Fruit fly (Drosophila melanogaster) whole organism, embryonic: ENCODE results near the gene PIP82.

ENCODE experiments used
- ATbp ChIP-seq: fragments of 200-800 bp; sonication (Bioruptor generic); optimal IDR thresholded peaks from 2 replicates; lab custom pipeline; 2017; ENCODE audit warnings: missing biosample characterization, mild to moderate bottlenecking, missing genetic modification characterization, missing genetic modification reagents
- Aef1 ChIP-seq: fragments of 200-800 bp; sonication (Bioruptor generic); IDR thresholded peaks from 3 replicates; pipeline ENCODE4 v1.3.6; 2022; ENCODE audit warnings: missing biosample characterization, missing genetic modification characterization
- CG10543 ChIP-seq: fragments of 200-800 bp; sonication (Bioruptor generic); optimal IDR thresholded peaks from 3 replicates; lab custom pipeline; 2017; ENCODE audit warnings: missing biosample characterization, mild to moderate bottlenecking, missing genetic modification characterization, moderate library complexity
- CG12744 ChIP-seq: fragments of 200-800 bp; sonication (Bioruptor generic); optimal IDR thresholded peaks from 2 replicates; lab custom pipeline; 2016; ENCODE audit warnings: missing biosample characterization, missing genetic modification characterization
- CG18011 ChIP-seq: fragments of 200-800 bp; sonication (Bioruptor generic); optimal IDR thresholded peaks from 2 replicates; lab custom pipeline; 2017; ENCODE audit warnings: missing biosample characterization, missing genetic modification characterization, mild to moderate bottlenecking, moderate library complexity, missing genotype
- CG18262 ChIP-seq: fragments of 200-800 bp; optimal IDR thresholded peaks from 3 replicates; lab custom pipeline; 2019; ENCODE audit warnings: missing biosample characterization, mild to moderate bottlenecking, missing genetic modification characterization, moderate library complexity
- CG6254 ChIP-seq: fragments of 200-800 bp; sonication (Bioruptor generic); optimal IDR thresholded peaks from 3 replicates; lab custom pipeline; 2017; ENCODE audit warnings: mild to moderate bottlenecking, missing biosample characterization, missing genetic modification reagents, missing genetic modification characterization
- CG6854 ChIP-seq: fragments of 200-800 bp; sonication (Bioruptor generic); optimal IDR thresholded peaks from 3 replicates; lab custom pipeline; 2017; ENCODE audit warnings: missing biosample characterization, mild to moderate bottlenecking, missing genetic modification characterization
- CG7745 ChIP-seq: fragments of 200-800 bp; sonication (Bioruptor generic); optimal IDR thresholded peaks from 2 replicates; lab custom pipeline; 2018; ENCODE audit warnings: missing biosample characterization, mild to moderate bottlenecking, missing genetic modification characterization, moderate library complexity
- CG8924 ChIP-seq: fragments of 200-800 bp; optimal IDR thresholded peaks from 3 replicates; lab custom pipeline; 2019; ENCODE audit warnings: missing biosample characterization, mild to moderate bottlenecking, missing genetic modification characterization, moderate library complexity
- CG8944 ChIP-seq: fragments of 200-800 bp; sonication (Bioruptor generic); optimal IDR thresholded peaks from 3 replicates; lab custom pipeline; 2016; ENCODE audit warnings: missing biosample characterization, missing genetic modification characterization
- CG9797 ChIP-seq: fragments of 200-800 bp; sonication (Bioruptor generic); optimal IDR thresholded peaks from 3 replicates; lab custom pipeline; 2018; ENCODE audit warnings: missing biosample characterization, mild to moderate bottlenecking, missing genetic modification characterization
- D ChIP-seq, 2 experiments: fragments of 200-800 bp in 1 of 2; fragments of >200 bp in 1 of 2; sonication (Bioruptor generic) in 1 of 2; optimal IDR thresholded peaks; 2 replicates in 1 of 2; 3 replicates in 1 of 2; lab custom pipeline; 2017; ENCODE audit warnings: mild to moderate bottlenecking in 1 of 2, missing biosample characterization in 1 of 2, missing genetic modification characterization in 1 of 2, missing genetic modification reagents in 1 of 2
- Dref ChIP-seq: fragments of 200-800 bp; sonication (Bioruptor generic); IDR thresholded peaks from 2 replicates; pipeline ENCODE4 v1.3.6; 2022; ENCODE audit warnings: missing biosample characterization, missing genetic modification characterization
- E2f2 ChIP-seq: fragments of 200-800 bp; sonication (Bioruptor generic); IDR thresholded peaks from 2 replicates; pipeline ENCODE4 v1.3.6; 2022; ENCODE audit warnings: missing biosample characterization, missing genetic modification characterization
- Fer2 ChIP-seq: fragments of 200-800 bp; sonication (Bioruptor generic); optimal IDR thresholded peaks from 2 replicates; lab custom pipeline; 2018; ENCODE audit warnings: missing biosample characterization, mild to moderate bottlenecking, missing genetic modification characterization, moderate library complexity
- Hey ChIP-seq: fragments of 200-800 bp; sonication (Bioruptor generic); optimal IDR thresholded peaks from 3 replicates; lab custom pipeline; 2018; ENCODE audit warnings: missing biosample characterization, mild to moderate bottlenecking, missing genetic modification characterization
- Lpt ChIP-seq: fragments of >200 bp; optimal IDR thresholded peaks from 2 replicates; lab custom pipeline; 2018; ENCODE audit warnings: missing biosample characterization, missing genetic modification characterization
- MESR4 ChIP-seq: fragments of 200-800 bp; sonication (Bioruptor generic); optimal IDR thresholded peaks from 2 replicates; lab custom pipeline; 2018; ENCODE audit warnings: missing biosample characterization, mild to moderate bottlenecking, missing genetic modification characterization, moderate library complexity
- Med ChIP-seq: fragments of 200-800 bp; sonication (Bioruptor generic); peaks from one replicate; lab custom pipeline; 2016; ENCODE audit warnings: missing biosample characterization, missing genetic modification characterization, mild to moderate bottlenecking, inconsistent platforms, moderate library complexity
- Mrtf ChIP-seq: fragments of 200-800 bp; sonication (Bioruptor generic); IDR thresholded peaks from 3 replicates; pipeline ENCODE4 v1.3.6; 2022; ENCODE audit warnings: missing biosample characterization, missing genetic modification characterization
- Myb ChIP-seq: fragments of 200-800 bp; sonication (Bioruptor generic); optimal IDR thresholded peaks from 2 replicates; lab custom pipeline; 2016; ENCODE audit warnings: missing biosample characterization, missing genetic modification characterization
- NFAT ChIP-seq: fragments of 200-800 bp; sonication (Bioruptor generic); IDR thresholded peaks from 2 replicates; pipeline ENCODE4 v1.3.6; 2022; ENCODE audit warnings: missing biosample characterization, missing genetic modification characterization
- Ptx1 ChIP-seq: fragments of 200-800 bp; sonication (Bioruptor generic); IDR thresholded peaks from 2 replicates; pipeline ENCODE4 v1.3.6; 2022; ENCODE audit warnings: missing biosample characterization, missing genetic modification characterization
- amos ChIP-seq: fragments of 200-800 bp; sonication (Bioruptor generic); IDR thresholded peaks from 2 replicates; pipeline ENCODE4 v1.3.6; 2022; ENCODE audit warnings: missing biosample characterization, missing genetic modification characterization; ENCODE audit not compliant: partially characterized antibody
- ara ChIP-seq: fragments of 200-800 bp; sonication (Bioruptor generic); IDR thresholded peaks from 2 replicates; pipeline ENCODE4 v1.3.6; 2022; ENCODE audit warnings: missing biosample characterization, missing genetic modification characterization
- bab2 ChIP-seq: fragments of 200-800 bp; sonication (Bioruptor generic); optimal IDR thresholded peaks from 2 replicates; lab custom pipeline; 2016; ENCODE audit warnings: missing biosample characterization, missing genetic modification characterization
- chinmo ChIP-seq: fragments of 200-800 bp; sonication (Bioruptor generic); IDR thresholded peaks from 4 replicates; pipeline ENCODE4 v1.3.6; 2022; ENCODE audit warnings: missing biosample characterization, missing genetic modification characterization; ENCODE audit not compliant: partially characterized antibody
- cwo ChIP-seq: fragments of 200-800 bp; sonication (Bioruptor generic); optimal IDR thresholded peaks from 3 replicates; lab custom pipeline; 2017; ENCODE audit warnings: missing biosample characterization, missing genetic modification characterization, mild to moderate bottlenecking, moderate library complexity, missing genetic modification reagents
- disco-r ChIP-seq: fragments of 200-800 bp; sonication (Bioruptor generic); optimal IDR thresholded peaks from 2 replicates; lab custom pipeline; 2016; ENCODE audit warnings: missing biosample characterization, missing genetic modification characterization
- emc ChIP-seq: fragments of 200-800 bp; sonication (Bioruptor generic); optimal IDR thresholded peaks from 2 replicates; lab custom pipeline; 2016; ENCODE audit warnings: missing biosample characterization, missing genetic modification characterization
- gsb-n ChIP-seq: fragments of 200-800 bp; sonication (Bioruptor generic); optimal IDR thresholded peaks from 3 replicates; lab custom pipeline; 2018; ENCODE audit warnings: missing biosample characterization, mild to moderate bottlenecking, missing genetic modification characterization
- hb ChIP-seq: fragments of 200-800 bp; sonication (Bioruptor generic); IDR thresholded peaks from 3 replicates; pipeline ENCODE4 v1.3.6; 2022; ENCODE audit warnings: missing biosample characterization, missing genetic modification characterization; ENCODE audit not compliant: partially characterized antibody
- her ChIP-seq: fragments of 200-800 bp; sonication (Bioruptor generic); optimal IDR thresholded peaks from 2 replicates; lab custom pipeline; 2016; ENCODE audit warnings: missing biosample characterization, missing genetic modification characterization
- kni ChIP-seq: fragments of 200-800 bp; sonication (Bioruptor generic); optimal IDR thresholded peaks from 3 replicates; lab custom pipeline; 2017; ENCODE audit warnings: mild to moderate bottlenecking, missing biosample characterization, missing genetic modification reagents, missing genetic modification characterization
- lbe ChIP-seq: fragments of 200-800 bp; sonication (Bioruptor generic); optimal IDR thresholded peaks from 2 replicates; lab custom pipeline; 2016; ENCODE audit warnings: missing biosample characterization, mild to moderate bottlenecking, missing genetic modification characterization
- lola ChIP-seq, 3 experiments: fragments of >200 bp in 2 of 3; fragments of 200-800 bp in 1 of 3; sonication (Bioruptor generic) in 1 of 3; optimal IDR thresholded peaks; 2 replicates each; lab custom pipeline; 2017 to 2019; ENCODE audit warnings: missing biosample characterization in 3 of 3, missing genetic modification characterization in 3 of 3, mild to moderate bottlenecking in 1 of 3, moderate library complexity in 1 of 3
- lov ChIP-seq, 2 experiments: fragments of 200-800 bp in 1 of 2; fragments of >200 bp in 1 of 2; sonication (Bioruptor generic) in 1 of 2; IDR thresholded peaks in 1 of 2; optimal IDR thresholded peaks in 1 of 2; 2 replicates in 1 of 2; 3 replicates in 1 of 2; pipeline versions ENCODE4 v1.3.6 to Lab custom; 2017 to 2022; ENCODE audit warnings: missing biosample characterization in 1 of 2, missing genetic modification characterization in 1 of 2
- nerfin-1 ChIP-seq: fragments of 200-800 bp; sonication (Bioruptor generic); optimal IDR thresholded peaks from 3 replicates; lab custom pipeline; 2019; ENCODE audit warnings: missing biosample characterization, mild to moderate bottlenecking, missing genetic modification characterization, moderate library complexity
- phol ChIP-seq: fragments of 200-800 bp; sonication (Bioruptor generic); optimal IDR thresholded peaks from 3 replicates; lab custom pipeline; 2018; ENCODE audit warnings: missing biosample characterization, mild to moderate bottlenecking, missing genetic modification characterization, moderate library complexity
- prd ChIP-seq, 3 experiments: fragments of >200 bp in 2 of 3; fragments of 200-800 bp in 1 of 3; sonication (Bioruptor generic) in 1 of 3; optimal IDR thresholded peaks in 2 of 3; IDR thresholded peaks in 1 of 3; 2 replicates in 2 of 3; 3 replicates in 1 of 3; pipeline versions ENCODE4 v1.3.6 to Lab custom; 2017 to 2022; ENCODE audit warnings: missing biosample characterization in 1 of 3, missing genetic modification characterization in 1 of 3
- psq ChIP-seq: fragments of 200-800 bp; sonication (Bioruptor generic); optimal IDR thresholded peaks from 2 replicates; lab custom pipeline; 2017; ENCODE audit warnings: missing biosample characterization, missing genetic modification characterization
- shn ChIP-seq: fragments of 200-800 bp; sonication (Bioruptor generic); optimal IDR thresholded peaks from 3 replicates; lab custom pipeline; 2016; ENCODE audit warnings: missing biosample characterization, missing genetic modification characterization
- sna ChIP-seq: fragments of 200-800 bp; sonication (Bioruptor generic); IDR thresholded peaks from 2 replicates; pipeline ENCODE4 v1.3.6; 2022; ENCODE audit warnings: missing biosample characterization, missing genetic modification characterization; ENCODE audit not compliant: partially characterized antibody
- sr ChIP-seq: fragments of 200-800 bp; sonication (Bioruptor generic); IDR thresholded peaks from 3 replicates; pipeline ENCODE4 v1.3.6; 2022; ENCODE audit warnings: missing biosample characterization, missing genetic modification characterization
- stwl ChIP-seq: fragments of 200-800 bp; sonication (Bioruptor generic); optimal IDR thresholded peaks from 3 replicates; lab custom pipeline; 2018; ENCODE audit warnings: missing biosample characterization, mild to moderate bottlenecking, missing genetic modification characterization, moderate library complexity
- ttk ChIP-seq: fragments of 200-800 bp; sonication (Bioruptor generic); IDR thresholded peaks from 2 replicates; pipeline ENCODE4 v2.1.2; 2022; ENCODE audit warnings: missing biosample characterization, missing genetic modification characterization
- wek ChIP-seq: fragments of 200-800 bp; sonication (Bioruptor generic); optimal IDR thresholded peaks from 3 replicates; lab custom pipeline; 2018; ENCODE audit warnings: missing biosample characterization, mild to moderate bottlenecking, missing genetic modification characterization, moderate library complexity

The PIP82 gene

dm6 chrX:8558762-8559172, 29.3 kb upstream of the PIP82 start, which contains the start of gene IntS4 (continued):
- peak; percentile 0 for TF ChIP-seq Myb
- peak; percentile 87 for TF ChIP-seq Med
- TF ChIP-seq nerfin-1 (tag; lab: Kevin White, UChicago): peak; percentile 57
- TF ChIP-seq sna (GFP tag; lab: Robert Waterston, UW): peak; percentile 95
- TF ChIP-seq ttk (GFP tag; lab: Robert Waterston, UW): 0 out of 2 replicates have a peak, but pooled peaks have one; percentile 11
- no peak for TF ChIP-seq CG12744
- TF ChIP-seq CG18262 (tag; lab: Kevin White, UChicago): peak; percentile 64
- TF ChIP-seq Ptx1: peak; percentile 78
- TF ChIP-seq gsb-n (tag; lab: Kevin White, UChicago): peak; percentile 59
- TF ChIP-seq phol: peak; percentile 71
- TF ChIP-seq MESR4 (GFP tag; lab: Kevin White, UChicago): no peak
- TF ChIP-seq emc (GFP tag; lab: Kevin White, UChicago): no peak
- peak; percentile 1 for TF ChIP-seq CG18011 (GFP tag; lab: Kevin White, UChicago)
- TF ChIP-seq Fer2 (tag; lab: Kevin White, UChicago): peak; percentile 58
- peak in 1 of 3 experiments; percentile 57 for TF ChIP-seq lola (GFP tag; optimal IDR thresholded peaks at IDR 0.05; lab: Kevin White, UChicago)
- no peak for TF ChIP-seq Mrtf
- TF ChIP-seq psq: peak; percentile 98
- no peak for TF ChIP-seq CG6854 (GFP tag; lab: Kevin White, UChicago)
- TF ChIP-seq bab2 (GFP tag; lab: Kevin White, UChicago): peak; percentile 6
- TF ChIP-seq lov (optimal IDR thresholded peaks at IDR 0.05; lab: Kevin White, UChicago): no peak
- TF ChIP-seq lov (GFP tag; IDR thresholded peaks at IDR 0.05; lab: Robert Waterston, UW): no peak
- TF ChIP-seq chinmo (GFP tag; lab: Robert Waterston, UW): 0 out of 4 replicates have a peak, but pooled peaks have one; percentile 3
- TF ChIP-seq CG8924 (tag; lab: Kevin White, UChicago): peak; percentile 71
- TF ChIP-seq prd (optimal IDR thresholded peaks at IDR 0.05; lab: Kevin White, UChicago): no peak
- TF ChIP-seq prd (GFP tag; IDR thresholded peaks at IDR 0.05; lab: Robert Waterston, UW): peak; percentile 77
- peak; percentile 87 for TF ChIP-seq hb
- peak; percentile 82 for TF ChIP-seq CG10543
- TF ChIP-seq ara (GFP tag; lab: Robert Waterston, UW): peak; percentile 48; the same call in 1 of the 2 replicates
- no peak for TF ChIP-seq wek (GFP tag; lab: Kevin White, UChicago)
- TF ChIP-seq her: peak; percentile 21
- peak; percentile 50 for TF ChIP-seq E2f2 (GFP tag; lab: Robert Waterston, UW)
- TF ChIP-seq shn (GFP tag; lab: Kevin White, UChicago): peak; percentile 8
- peak; percentile 4 for TF ChIP-seq kni (GFP tag; lab: Kevin White, UChicago)
- peak; percentile 63 for TF ChIP-seq NFAT (GFP tag; lab: Robert Waterston, UW)
- TF ChIP-seq amos (GFP tag; lab: Robert Waterston, UW): peak; percentile 88
- peak; percentile 12 for TF ChIP-seq CG8944
- TF ChIP-seq Lpt (GFP tag; lab: Kevin White, UChicago): no peak
- peak; percentile 75 for TF ChIP-seq lbe (GFP tag; lab: Kevin White, UChicago)
- no peak for TF ChIP-seq ATbp (GFP tag; lab: Kevin White, UChicago)
- no peak for TF ChIP-seq Hey (tag; lab: Kevin White, UChicago)
- TF ChIP-seq Aef1 (GFP tag; lab: Robert Waterston, UW): peak; percentile 50; the same call in 2 of the 3 replicates
- TF ChIP-seq stwl (tag; lab: Kevin White, UChicago): peak; percentile 34
- TF ChIP-seq Dref (GFP tag; lab: Robert Waterston, UW): peak; percentile 69
- TF ChIP-seq CG6254: no peak
- TF ChIP-seq D (optimal IDR thresholded peaks at IDR 0.05; lab: Kevin White, UChicago): no peak
- peak; percentile 14 for TF ChIP-seq D (GFP tag; optimal IDR thresholded peaks at IDR 0.05; lab: Kevin White, UChicago)
- TF ChIP-seq disco-r (GFP tag; lab: Kevin White, UChicago): no peak
- TF ChIP-seq sr (GFP tag; lab: Robert Waterston, UW): no peak
- peak; percentile 37 for TF ChIP-seq cwo (GFP tag; lab: Kevin White, UChicago)
- peak; percentile 50 for TF ChIP-seq CG9797 (GFP tag; lab: Kevin White, UChicago)
- TF ChIP-seq CG7745 (tag; lab: Kevin White, UChicago): no peak
